Fruit fly (Drosophila melanogaster) S2 (cell line): ENCODE measurements around the gene CCAP-R.

Experiments used
- CG8478 ChIP-seq: fragments of >200 bp; optimal IDR thresholded peaks from 2 replicates; lab custom pipeline; 2018
- CTCF ChIP-seq, 2 experiments: fragments of >200 bp; optimal IDR thresholded peaks; 2 replicates each; lab custom pipeline; 2018

The CCAP-R gene

DNA sequence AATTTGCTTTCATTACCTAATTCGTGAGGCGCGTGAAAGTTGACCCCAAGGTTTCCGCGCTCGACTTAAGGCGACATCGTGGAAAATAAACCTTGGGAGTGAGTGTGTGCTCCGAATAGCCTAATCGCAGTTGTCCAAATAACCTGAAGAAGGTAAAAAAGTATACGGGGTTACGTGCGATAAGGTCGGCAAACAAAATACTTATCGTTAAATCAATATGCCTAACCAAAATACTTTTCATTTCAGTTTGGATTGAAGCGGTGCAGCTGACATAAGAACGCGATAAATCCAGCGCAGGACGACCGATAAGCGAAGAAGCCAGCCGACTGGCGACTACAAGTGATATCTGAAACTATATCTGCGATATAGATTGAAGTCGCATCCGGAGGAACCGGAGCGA, 70.9 kb downstream of the CCAP-R start:
- TF ChIP-seq CG8478 (lab: Kevin White, UChicago): no peak
- TF ChIP-seq CTCF (optimal IDR thresholded peaks at IDR 0.05; lab: Kevin White, UChicago): no peak

DNA sequence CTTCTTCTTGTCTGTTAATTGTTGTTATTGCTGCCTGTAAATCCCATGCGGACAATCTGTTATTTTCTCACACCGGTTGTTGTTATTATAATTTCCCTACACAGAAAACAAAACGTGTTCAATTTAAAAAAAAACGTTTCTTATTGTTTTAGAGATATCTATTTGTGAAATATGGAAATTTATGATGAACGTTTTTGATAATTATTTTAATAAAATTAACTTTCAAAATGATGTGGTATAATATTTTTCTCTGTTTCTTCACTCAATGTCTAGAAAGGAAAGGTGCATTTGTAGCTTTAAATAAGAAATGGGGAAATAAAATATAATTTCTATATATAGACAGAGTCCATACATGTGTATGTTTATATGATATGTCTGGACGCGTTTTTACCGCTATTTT, 71.8 kb downstream of the CCAP-R start:
- no peak for TF ChIP-seq CG8478 (lab: Kevin White, UChicago)
- TF ChIP-seq CTCF (optimal IDR thresholded peaks at IDR 0.05; lab: Kevin White, UChicago): no peak

DNA sequence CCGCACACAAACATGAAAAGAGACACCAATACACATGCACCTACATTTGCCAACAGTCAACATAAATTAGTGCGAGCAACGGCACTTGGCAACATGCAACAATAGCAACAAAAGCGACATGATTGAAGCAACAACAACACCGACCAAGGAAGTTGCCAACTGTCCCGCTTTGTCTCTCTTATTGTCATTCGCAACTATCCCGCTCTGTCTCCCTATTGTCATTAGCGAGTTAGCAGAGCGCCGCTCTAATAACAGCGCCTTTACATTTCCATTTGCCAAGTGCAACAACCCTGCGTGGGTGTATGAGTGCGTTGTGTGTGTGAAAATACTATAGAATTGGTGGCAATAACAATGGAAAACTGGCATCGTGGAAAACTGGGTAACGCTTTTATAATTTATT, 72.2 kb downstream of the CCAP-R start:
- TF ChIP-seq CG8478 (lab: Kevin White, UChicago) (no peak), CTCF (optimal IDR thresholded peaks at IDR 0.05; lab: Kevin White, UChicago) (no peak)

DNA sequence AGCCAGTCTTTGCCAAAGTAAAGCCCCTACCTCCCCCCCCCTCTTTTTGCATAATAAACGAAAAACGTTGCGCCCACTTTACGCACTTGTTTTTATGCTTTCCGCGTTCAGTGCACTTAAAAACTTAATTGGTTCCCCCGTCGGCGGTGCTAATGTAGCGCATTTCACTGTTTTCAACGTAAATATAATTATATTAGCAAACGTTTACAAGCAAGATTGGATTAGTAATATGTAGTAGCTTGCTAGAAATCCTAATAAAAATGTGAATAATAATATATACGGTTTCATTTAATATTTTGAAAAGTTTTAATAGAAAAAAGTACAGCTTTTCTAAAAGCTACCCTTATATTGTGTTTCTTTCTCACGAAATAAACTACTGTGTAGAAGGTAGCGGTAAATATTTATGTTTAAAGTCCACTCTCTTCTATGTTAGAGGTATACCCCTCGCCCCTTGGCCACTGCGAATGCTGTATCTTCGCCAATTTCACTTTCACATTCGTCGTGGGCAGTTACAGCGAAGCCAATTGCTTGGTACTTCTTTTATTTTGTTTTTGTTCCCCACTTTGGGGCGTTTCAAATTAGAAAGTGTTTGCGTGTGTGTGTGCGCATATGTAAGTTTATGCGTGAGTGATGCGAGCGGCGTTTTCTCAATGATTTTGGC, 73.3 kb downstream of the CCAP-R start:
- TF ChIP-seq CG8478 (lab: Kevin White, UChicago) (no peak), CTCF (optimal IDR thresholded peaks at IDR 0.05; lab: Kevin White, UChicago) (no peak)

DNA sequence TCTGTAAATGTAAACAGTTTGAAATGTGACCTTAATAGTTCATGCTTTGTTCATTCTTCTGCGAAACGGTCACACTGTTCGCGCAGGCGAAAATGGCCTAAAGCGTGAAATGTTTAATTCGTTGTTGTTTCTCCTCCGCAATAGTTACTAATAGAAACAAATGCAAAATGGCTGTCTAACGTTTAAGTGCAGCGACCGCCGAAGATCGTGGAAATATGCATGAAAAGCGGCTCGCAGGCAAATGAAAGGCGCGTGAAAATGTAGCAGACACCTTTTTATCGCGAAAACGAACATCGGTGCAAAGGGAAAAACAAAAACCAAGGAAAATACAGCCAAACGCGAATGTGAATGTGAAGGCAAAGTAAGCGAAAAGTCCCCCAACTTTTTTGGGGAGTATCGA, 74.2 kb downstream of the CCAP-R start, which contains the start of gene SppL:
Gene SppL (plus strand): TSS at position 70 of the 400 bp plus-strand sequence.
- no peak for TF ChIP-seq CTCF (optimal IDR thresholded peaks at IDR 0.05; lab: Kevin White, UChicago)
- no peak for TF ChIP-seq CG8478 (lab: Kevin White, UChicago)

DNA sequence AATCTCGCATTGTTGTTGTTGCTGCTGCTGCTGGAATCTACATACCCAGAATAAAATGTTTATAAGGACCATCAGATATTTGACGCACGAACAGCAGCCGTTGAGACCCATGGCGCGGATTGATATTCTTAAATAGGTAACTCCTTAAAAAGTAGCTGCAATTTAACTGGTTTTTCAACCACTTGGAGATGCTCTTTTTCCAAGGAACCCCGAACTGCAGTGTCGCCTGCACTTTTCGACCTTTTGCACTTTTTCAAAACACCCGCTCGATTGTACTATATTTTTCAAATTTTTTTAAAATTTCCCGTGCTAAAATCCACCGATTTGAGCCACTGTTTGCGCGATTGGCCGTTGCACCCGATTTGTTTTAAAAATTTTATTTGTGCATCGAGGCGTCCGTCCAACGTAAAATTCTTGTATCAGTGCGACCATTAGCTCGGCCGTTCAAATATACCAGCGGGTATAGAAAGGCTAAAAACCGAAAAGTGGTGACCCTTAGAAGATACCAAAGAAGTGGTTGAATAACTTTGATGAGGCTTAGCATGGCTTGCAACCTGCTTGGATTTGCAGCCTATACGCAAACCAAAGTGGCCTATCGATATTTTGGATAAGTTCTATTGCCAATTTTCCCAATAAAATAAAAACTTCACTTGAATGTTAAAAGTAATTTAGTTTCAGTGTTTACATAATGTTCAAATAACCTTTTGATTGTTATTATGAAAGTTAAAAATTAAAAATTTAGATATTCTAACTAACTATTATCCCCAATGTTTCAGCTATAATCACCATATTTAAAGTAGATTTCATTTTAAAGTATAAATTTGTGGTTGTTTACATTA, 74.9 kb downstream of the CCAP-R start, which contains the start of gene Tsp96F:
Gene Tsp96F (minus strand): TSS at position 457 of the 839 bp plus-strand sequence.
- TF ChIP-seq CTCF (optimal IDR thresholded peaks at IDR 0.05; lab: Kevin White, UChicago) (peak; percentile 31 to 63), CG8478 (lab: Kevin White, UChicago) (no peak)

DNA sequence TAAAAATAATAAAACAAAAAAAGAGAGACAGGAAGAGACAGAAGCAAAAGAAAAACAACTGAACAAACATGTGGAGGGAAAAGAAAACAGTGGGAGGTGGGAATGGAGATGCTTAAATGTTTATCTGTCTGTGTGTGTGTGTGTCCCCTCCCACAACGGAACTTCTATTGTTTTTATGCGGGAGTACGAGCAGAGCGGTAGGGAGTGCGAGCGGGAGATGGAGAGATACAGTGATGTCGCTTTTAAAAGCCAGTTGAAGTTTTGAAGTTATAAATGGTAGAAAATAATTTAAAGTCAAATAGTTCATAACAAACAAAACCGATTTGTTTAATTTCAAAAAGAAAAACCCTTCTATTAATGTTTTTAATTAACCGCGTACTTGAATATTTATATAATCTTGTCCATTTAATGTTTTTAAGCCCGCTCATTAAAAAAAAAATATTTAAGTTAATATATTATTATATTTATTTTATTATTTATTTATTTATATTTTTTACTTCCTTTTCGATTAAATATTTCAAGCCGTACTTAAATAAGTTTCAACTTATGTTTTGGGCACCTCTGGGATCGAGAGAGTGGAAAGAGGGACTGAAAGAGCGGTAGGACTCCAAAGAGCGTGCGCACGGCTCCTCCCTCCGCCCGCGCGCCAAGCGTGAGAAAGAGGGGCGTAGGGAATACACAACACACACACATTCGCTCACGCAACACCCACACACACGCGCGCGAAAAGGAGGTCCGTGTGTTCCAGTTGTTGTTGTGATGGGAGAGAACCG, 75.7 kb downstream of the CCAP-R start:
- TF ChIP-seq CTCF (optimal IDR thresholded peaks at IDR 0.05; lab: Kevin White, UChicago) (no peak), CG8478 (lab: Kevin White, UChicago) (no peak)

DNA sequence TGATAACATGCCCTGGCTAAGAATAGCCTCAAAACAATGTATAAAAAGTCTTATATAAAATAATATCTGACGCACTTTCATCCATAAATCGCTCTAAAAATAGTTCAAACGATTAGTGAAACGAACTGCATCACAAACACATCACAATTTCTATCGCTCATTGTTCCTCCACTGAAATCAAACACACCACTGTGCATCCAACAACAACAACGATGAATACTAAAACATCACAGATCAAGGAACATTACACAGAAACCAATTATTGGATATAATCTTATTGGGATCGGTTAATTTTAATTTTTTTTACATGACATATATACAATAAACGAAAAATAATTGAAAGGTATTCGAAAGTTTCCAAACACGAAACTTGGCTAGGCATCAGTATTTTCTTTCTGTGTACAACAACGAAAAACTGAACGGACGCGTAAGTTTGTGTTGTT, 76.7 kb downstream of the CCAP-R start:
- no peak for TF ChIP-seq CG8478 (lab: Kevin White, UChicago)
- TF ChIP-seq CTCF (optimal IDR thresholded peaks at IDR 0.05; lab: Kevin White, UChicago): no peak

DNA sequence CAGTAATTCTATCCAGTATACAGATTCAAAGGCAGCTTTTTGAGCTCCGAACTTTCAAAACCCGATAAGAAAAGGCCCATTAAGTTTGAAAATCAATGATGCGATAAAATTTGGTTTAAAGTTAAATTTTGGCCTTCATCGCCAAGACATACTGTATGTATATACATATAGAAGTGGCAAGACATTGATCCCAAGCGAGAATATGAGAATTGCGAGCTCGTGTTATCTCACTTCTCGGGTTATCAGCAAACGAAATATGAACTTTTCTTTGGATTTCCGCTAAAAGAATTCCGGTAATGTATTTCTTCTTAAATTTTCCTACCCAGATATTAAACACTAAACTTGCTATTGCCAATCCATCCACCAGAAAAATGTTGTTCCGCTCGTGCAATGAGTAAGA, 79.0 kb downstream of the CCAP-R start:
- TF ChIP-seq CTCF (optimal IDR thresholded peaks at IDR 0.05; lab: Kevin White, UChicago) (no peak), CG8478 (lab: Kevin White, UChicago) (no peak)

DNA sequence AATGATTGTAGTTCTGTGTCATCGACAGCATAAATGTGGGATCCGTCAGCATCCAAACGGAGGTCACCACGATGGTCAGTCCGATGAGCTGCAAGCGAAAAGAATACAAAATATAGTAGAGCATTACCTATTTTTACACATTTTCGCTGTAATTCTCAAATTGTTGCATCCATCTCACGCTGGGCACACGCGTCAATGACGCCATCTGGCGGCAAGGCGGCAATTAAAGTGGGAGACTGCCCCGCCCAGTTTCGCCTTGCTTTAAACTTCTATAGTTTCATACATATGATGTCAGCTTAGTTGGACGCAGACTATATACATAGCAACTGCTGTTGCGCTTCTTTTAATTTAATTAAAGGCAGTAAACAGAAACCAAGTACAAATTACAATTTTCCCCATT, 79.4 kb downstream of the CCAP-R start:
- TF ChIP-seq CG8478 (lab: Kevin White, UChicago) (no peak), CTCF (optimal IDR thresholded peaks at IDR 0.05; lab: Kevin White, UChicago) (peak; percentile 68 to 75)
